Fruit fly (Drosophila melanogaster): ENCODE results near the gene vers.

dm6 chr3L:12124975-12125374 is 9.1 kb downstream of the vers start, which contains the start of gene yps:
- peak; percentile 95 for TF ChIP-seq CG1620 (GFP tag; optimal IDR thresholded peaks at IDR 0.05)
- TF ChIP-seq bab1 (GFP tag; optimal IDR thresholded peaks at IDR 0.05), result peak; percentile 96
- peak; percentile 96 for TF ChIP-seq Mnt (GFP tag; optimal IDR thresholded peaks at IDR 0.05)
- no peak for TF ChIP-seq kay (GFP tag; ENCODE audit: borderline replicate concordance)
- TF ChIP-seq pad (GFP tag; optimal IDR thresholded peaks at IDR 0.05), result peak; percentile 88
- no peak for TF ChIP-seq cnc (optimal IDR thresholded peaks at IDR 0.05)
- no peak for TF ChIP-seq CG5204 (GFP tag; optimal IDR thresholded peaks at IDR 0.05)
- peak; percentile 96 for TF ChIP-seq CG11617 (GFP tag; optimal IDR thresholded peaks at IDR 0.05)
- TF ChIP-seq tj (GFP tag; optimal IDR thresholded peaks at IDR 0.05), result peak; percentile 76
- TF ChIP-seq ovo (GFP tag; optimal IDR thresholded peaks at IDR 0.05), result peak; percentile 93
- peak; percentile 88 for TF ChIP-seq CG33017 (tag; optimal IDR thresholded peaks at IDR 0.05)
- peak; percentile 85 for TF ChIP-seq CG14711 (tag; optimal IDR thresholded peaks at IDR 0.05)
- peak; percentile 80 for TF ChIP-seq Clk (GFP tag; optimal IDR thresholded peaks at IDR 0.05)

Data from whole organism, adult.